Worm (Caenorhabditis elegans): Measurements from ENCODE around the gene C16A3.5.

Gene C16A3.5

ce11 chrIII:6380472-6380871, at the start of gene C16A3.5:
TSS of gene C16A3.5 (plus strand) at chrIII:6380772.
- TF ChIP-seq pax-1 (tag; optimal IDR thresholded peaks at IDR 0.05): no peak
- TF ChIP-seq nhr-232 (tag; optimal IDR thresholded peaks at IDR 0.05): no peak
- no peak for TF ChIP-seq npax-4 (tag; optimal IDR thresholded peaks at IDR 0.05)
- TF ChIP-seq ceh-34 (tag; optimal IDR thresholded peaks at IDR 0.05): no peak
- TF ChIP-seq hlh-8 (tag; optimal IDR thresholded peaks at IDR 0.05): no peak
- TF ChIP-seq F13H6.1 (tag; optimal IDR thresholded peaks at IDR 0.05): no peak
- no peak for TF ChIP-seq unc-86 (tag; optimal IDR thresholded peaks at IDR 0.05)
- no peak for TF ChIP-seq elt-4 (tag; optimal IDR thresholded peaks at IDR 0.05)
- TF ChIP-seq ceh-31 (tag; optimal IDR thresholded peaks at IDR 0.05): no peak
- TF ChIP-seq ceh-30 (tag; optimal IDR thresholded peaks at IDR 0.05): no peak
- TF ChIP-seq sox-2 (GFP tag; IDR thresholded peaks at IDR 0.05): no peak
- TF ChIP-seq syd-9 (tag; optimal IDR thresholded peaks at IDR 0.05): no peak
- TF ChIP-seq ceh-6 (GFP tag; optimal IDR thresholded peaks at IDR 0.05): no peak

- TF ChIP-seq hlh-30 (tag; optimal IDR thresholded peaks at IDR 0.05; ENCODE audit: insufficient read depth) (no peak), unc-86 (tag; optimal IDR thresholded peaks at IDR 0.05) (no peak), unc-42 (tag; optimal IDR thresholded peaks at IDR 0.05) (peak; percentile 22)
These were observed 49.3 kb upstream of the C16A3.5 start, which contains the start of gene C56G2.4 for ce11 chrIII:6331211-6331782. TSS of gene C56G2.4 (plus strand) at chrIII:6331732.

DNA sequence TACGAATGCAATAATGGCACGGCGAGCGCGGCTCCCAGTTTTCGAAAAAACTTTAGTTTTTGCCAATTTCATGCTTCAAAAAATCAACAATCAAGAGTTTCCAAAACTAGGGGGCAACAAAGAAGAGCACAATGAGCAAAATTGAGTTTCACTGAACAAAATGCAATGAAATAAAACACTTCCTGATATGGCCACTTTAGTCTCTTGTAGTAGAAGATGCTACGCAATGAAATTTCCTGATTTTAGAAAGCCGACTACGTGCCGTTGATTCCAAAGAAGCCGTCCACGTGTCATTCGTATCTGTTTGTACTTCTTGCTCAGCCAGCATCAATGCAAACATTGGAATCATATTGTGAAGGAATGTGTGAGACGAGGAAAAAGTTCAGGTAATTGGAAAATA, 46.2 kb upstream of the C16A3.5 start:
- TF ChIP-seq ceh-24 (tag; optimal IDR thresholded peaks at IDR 0.05) (no peak), unc-42 (tag; optimal IDR thresholded peaks at IDR 0.05) (peak; percentile 58)

ce11 chrIII:6339919-6340434, 40.6 kb upstream of the C16A3.5 start, which contains the start of gene let-767:
TSS of gene let-767 (minus strand) at chrIII:6339969.
- TF ChIP-seq unc-42 (tag; optimal IDR thresholded peaks at IDR 0.05): no peak
- no peak for TF ChIP-seq pha-4 (tag; optimal IDR thresholded peaks at IDR 0.05)
- TF ChIP-seq elt-2 (tag; optimal IDR thresholded peaks at IDR 0.05): peak; percentile 23
- TF ChIP-seq pros-1 (tag; optimal IDR thresholded peaks at IDR 0.05): no peak
- no peak for TF ChIP-seq ceh-22 (tag; optimal IDR thresholded peaks at IDR 0.05)

DNA sequence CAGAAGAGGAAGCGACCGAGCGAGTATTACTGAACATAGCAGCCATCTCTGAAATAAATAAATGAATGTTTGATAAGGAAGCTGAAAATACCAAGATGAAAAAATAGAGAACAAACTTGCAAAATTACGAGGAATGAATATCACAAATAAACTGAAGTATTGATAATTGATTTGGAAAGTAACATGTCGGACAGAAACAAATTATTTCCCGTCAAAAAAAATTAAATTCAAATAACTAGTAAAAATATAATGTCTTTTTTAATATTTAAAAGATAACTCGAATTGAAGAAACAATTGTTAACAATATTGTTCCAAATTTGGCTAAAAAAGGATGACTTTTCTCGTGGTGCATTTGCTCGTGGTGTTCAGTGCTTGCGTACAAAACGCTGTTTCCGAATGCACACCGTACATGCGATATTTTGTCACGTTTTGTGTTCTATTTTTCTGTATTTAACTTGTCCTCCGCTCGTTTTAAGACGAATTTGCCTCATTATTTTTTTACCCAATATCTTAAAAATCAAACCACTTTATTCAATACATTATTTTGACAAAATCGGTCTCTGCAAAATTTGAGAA, 38.6 kb upstream of the C16A3.5 start, which contains the start of gene rpn-13:
Gene rpn-13, minus strand, starts transcription at position 51 of the 576 bp plus-strand sequence.
- no peak for TF ChIP-seq ceh-30 (tag; optimal IDR thresholded peaks at IDR 0.05)
- peak; percentile 70 for TF ChIP-seq hlh-30 (tag; optimal IDR thresholded peaks at IDR 0.05; ENCODE audit: insufficient read depth)
- TF ChIP-seq nfya-1 (tag; optimal IDR thresholded peaks at IDR 0.05): peak; percentile 50
- peak; percentile 1 for TF ChIP-seq tbx-2 (tag; optimal IDR thresholded peaks at IDR 0.05)
- TF ChIP-seq zip-5 (tag; optimal IDR thresholded peaks at IDR 0.05): no peak
- no peak for TF ChIP-seq C08G9.2 (tag; optimal IDR thresholded peaks at IDR 0.05)
- TF ChIP-seq elt-2 (tag; optimal IDR thresholded peaks at IDR 0.05): peak; percentile 13

ce11 chrIII:6343229-6343628, 37.3 kb upstream of the C16A3.5 start, which contains the start of gene C56G2.9:
TSS of gene C56G2.9 (minus strand) at chrIII:6343329.
- TF ChIP-seq ttx-3 (tag; optimal IDR thresholded peaks at IDR 0.05) (no peak), syd-9 (tag; optimal IDR thresholded peaks at IDR 0.05) (no peak), sdc-2 (tag; optimal IDR thresholded peaks at IDR 0.05) (no peak), Y22D7AL.16 (tag; optimal IDR thresholded peaks at IDR 0.05) (no peak), nfya-1 (tag; optimal IDR thresholded peaks at IDR 0.05) (no peak), sox-2 (GFP tag; IDR thresholded peaks at IDR 0.05) (no peak), C38D4.7 (GFP tag; optimal IDR thresholded peaks at IDR 0.05) (no peak), K09A11.1 (tag; optimal IDR thresholded peaks at IDR 0.05; ENCODE audit: insufficient read depth) (no peak), unc-3 (GFP tag; conservative IDR thresholded peaks at IDR 0.05) (no peak), unc-3 (tag; optimal IDR thresholded peaks at IDR 0.05) (no peak), K02D7.2 (tag; optimal IDR thresholded peaks at IDR 0.05) (no peak), unc-86 (tag; optimal IDR thresholded peaks at IDR 0.05) (no peak), F13H6.1 (tag; optimal IDR thresholded peaks at IDR 0.05) (no peak), dmd-4 (tag; optimal IDR thresholded peaks at IDR 0.05; ENCODE audit: borderline replicate concordance) (no peak), unc-42 (tag; optimal IDR thresholded peaks at IDR 0.05) (no peak)

Data from whole organism, late embryonic.